Worm (Caenorhabditis elegans) whole organism, L3 larva: Measurements from ENCODE around the gene srt-53.

ENCODE experiments used
- ama-1 ChIP-seq: fragments of 150-350 bp; optimal IDR thresholded peaks from 2 replicates; lab custom pipeline; 2018
- elt-3 ChIP-seq, 3 experiments: fragments of 150-350 bp in 1 of 3; sonication (generic microtip) in 2 of 3; optimal IDR thresholded peaks; 2 replicates in 2 of 3; 4 replicates in 1 of 3; lab custom pipeline; 2014 to 2017; ENCODE audit warnings: missing biosample characterization in 3 of 3, missing genetic modification characterization in 3 of 3
- jun-1 ChIP-seq: fragments of 150-350 bp; optimal IDR thresholded peaks from 2 replicates; lab custom pipeline; 2014; ENCODE audit warnings: missing biosample characterization, missing genetic modification reagents, missing genetic modification characterization
- lin-15B ChIP-seq: fragments of 150-350 bp; optimal IDR thresholded peaks from 2 replicates; lab custom pipeline; 2014; ENCODE audit warnings: missing biosample characterization, missing genetic modification characterization
- lin-39 ChIP-seq: fragments of 150-350 bp; optimal IDR thresholded peaks from 2 replicates; lab custom pipeline; 2018; ENCODE audit warnings: missing biosample characterization, missing genetic modification reagents, missing genetic modification characterization
- mdl-1 ChIP-seq: fragments of 150-350 bp; optimal IDR thresholded peaks from 2 replicates; lab custom pipeline; 2014; ENCODE audit warnings: missing biosample characterization, missing genetic modification characterization
- nhr-12 ChIP-seq: fragments of 150-350 bp; optimal IDR thresholded peaks from 2 replicates; lab custom pipeline; 2014; ENCODE audit warnings: missing biosample characterization, missing genetic modification characterization
- nhr-76 ChIP-seq: fragments of 150-350 bp; sonication (generic microtip); optimal IDR thresholded peaks from 5 replicates; lab custom pipeline; 2014; ENCODE audit warnings: missing biosample characterization, missing genetic modification characterization
- nhr-77 ChIP-seq: fragments of 150-350 bp; optimal IDR thresholded peaks from 2 replicates; lab custom pipeline; 2014; ENCODE audit warnings: missing biosample characterization, missing genetic modification characterization
- snpc-4 ChIP-seq: fragments of 150-350 bp; optimal IDR thresholded peaks from 2 replicates; lab custom pipeline; 2014; ENCODE audit warnings: missing biosample characterization, missing genetic modification characterization
- unc-62 ChIP-seq: fragments of 150-350 bp; sonication (generic microtip); optimal IDR thresholded peaks from 4 replicates; lab custom pipeline; 2014; ENCODE audit warnings: missing biosample characterization, missing genetic modification reagents, missing genetic modification characterization
- ztf-11 ChIP-seq: fragments of 150-350 bp; optimal IDR thresholded peaks from 2 replicates; lab custom pipeline; 2014; ENCODE audit warnings: missing biosample characterization, missing genetic modification characterization

DNA sequence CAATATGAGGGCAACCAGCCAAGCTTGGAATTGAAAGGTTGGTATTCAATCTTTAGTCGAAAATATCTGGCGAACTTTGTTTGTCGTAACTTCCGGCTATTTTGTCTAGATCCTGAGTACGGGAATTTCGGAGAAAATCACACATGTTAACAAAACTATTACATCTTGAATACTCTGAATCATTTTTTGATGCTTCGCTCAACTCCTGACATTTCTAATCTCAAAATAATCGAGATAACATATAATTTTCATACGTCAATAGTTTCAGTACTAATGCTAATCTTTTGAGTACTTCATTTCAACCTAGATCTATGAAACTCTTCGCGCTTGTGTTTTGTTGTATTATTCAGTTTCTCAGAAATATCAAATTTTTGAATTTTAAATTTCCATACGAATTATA, 39.0 kb downstream of the srt-53 start:
- TF ChIP-seq elt-3 (tag; optimal IDR thresholded peaks at IDR 0.05; lab: Kevin White, UChicago) (no peak), lin-39 (tag; lab: Kevin White, UChicago) (no peak), snpc-4 (no peak), unc-62 (GFP tag; lab: Kevin White, UChicago) (no peak), jun-1 (tag; lab: Kevin White, UChicago) (no peak), ztf-11 (tag; lab: Kevin White, UChicago) (no peak), lin-15B (tag; lab: Kevin White, UChicago) (no peak), ama-1 (lab: Kevin White, UChicago) (no peak), nhr-77 (tag; lab: Kevin White, UChicago) (no peak), mdl-1 (tag; lab: Kevin White, UChicago) (no peak), nhr-12 (tag; lab: Kevin White, UChicago) (no peak), nhr-76 (tag; lab: Kevin White, UChicago) (no peak)
